Fruit fly (Drosophila melanogaster) whole organism, wandering third instar larva: ENCODE data around the gene CG43333.

ENCODE experiments used
- Abd-B ChIP-seq: fragments of >200 bp; optimal IDR thresholded peaks from 2 replicates; lab custom pipeline; 2017; ENCODE audit warnings: missing biosample characterization, missing genetic modification characterization
- Hr78 ChIP-seq: fragments of >200 bp; optimal IDR thresholded peaks from 2 replicates; lab custom pipeline; 2017; ENCODE audit warnings: missing biosample characterization, missing genetic modification characterization
- Myc ChIP-seq: fragments of >200 bp; optimal IDR thresholded peaks from 2 replicates; lab custom pipeline; 2017
- OdsH ChIP-seq: fragments of 200-800 bp; sonication (Bioruptor generic); optimal IDR thresholded peaks from 2 replicates; lab custom pipeline; 2016; ENCODE audit warnings: missing biosample characterization, mild to moderate bottlenecking, missing genetic modification characterization
- Rel ChIP-seq, 2 experiments: fragments of 200-800 bp; sonication (Bioruptor generic) in 1 of 2; optimal IDR thresholded peaks; 2 replicates in 1 of 2; 3 replicates in 1 of 2; lab custom pipeline; 2016 to 2019; ENCODE audit warnings: mild to moderate bottlenecking in 2 of 2, missing biosample characterization in 2 of 2, missing genetic modification characterization in 2 of 2, moderate library complexity in 1 of 2
- br ChIP-seq: fragments of 200-800 bp; sonication (Bioruptor generic); optimal IDR thresholded peaks from 2 replicates; lab custom pipeline; 2016; ENCODE audit warnings: missing biosample characterization, missing genetic modification characterization
- fru ChIP-seq: fragments of 200-800 bp; sonication (Bioruptor generic); optimal IDR thresholded peaks from 3 replicates; lab custom pipeline; 2016; ENCODE audit warnings: missing biosample characterization, mild to moderate bottlenecking, missing genetic modification characterization
- jim ChIP-seq: fragments of 175-275, 200-325 bp; sonication (Bioruptor generic); optimal IDR thresholded peaks from 2 replicates; lab custom pipeline; 2016; ENCODE audit warnings: missing biosample characterization, mild to moderate bottlenecking, missing genetic modification characterization
- pan ChIP-seq: fragments of >200 bp; optimal IDR thresholded peaks from 2 replicates; lab custom pipeline; 2017
- rgr ChIP-seq: fragments of 200-800 bp; sonication (Bioruptor generic); optimal IDR thresholded peaks from 3 replicates; lab custom pipeline; 2016; ENCODE audit warnings: missing biosample characterization, mild to moderate bottlenecking, missing genetic modification characterization
- tai ChIP-seq: sonication (Bioruptor generic); optimal IDR thresholded peaks from 2 replicates; lab custom pipeline; 2016; ENCODE audit warnings: missing biosample characterization, missing genetic modification characterization
- woc ChIP-seq: sonication (Bioruptor generic); optimal IDR thresholded peaks from 2 replicates; lab custom pipeline; 2016; ENCODE audit warnings: missing biosample characterization, mild to moderate bottlenecking, missing genetic modification characterization

dm6 chr2L:14142842-14143241 is 37.6 kb downstream of the CG43333 start:
- TF ChIP-seq Myc (lab: Kevin White, UChicago), result no peak
- no peak for TF ChIP-seq OdsH (GFP tag; lab: Kevin White, UChicago)
- TF ChIP-seq woc (GFP tag; lab: Kevin White, UChicago), result no peak
- TF ChIP-seq pan (lab: Kevin White, UChicago), result no peak
- TF ChIP-seq fru (GFP tag; lab: Kevin White, UChicago), result no peak
- TF ChIP-seq br (GFP tag; lab: Kevin White, UChicago), result no peak
- TF ChIP-seq tai (GFP tag; lab: Kevin White, UChicago), result no peak
- no peak for TF ChIP-seq Hr78 (GFP tag; lab: Kevin White, UChicago)
- TF ChIP-seq Abd-B (GFP tag; lab: Kevin White, UChicago), result no peak
- TF ChIP-seq Rel (GFP tag; optimal IDR thresholded peaks at IDR 0.05; lab: Kevin White, UChicago), result no peak
- no peak for TF ChIP-seq Rel (tag; optimal IDR thresholded peaks at IDR 0.05; lab: Kevin White, UChicago)
- no peak for TF ChIP-seq jim (GFP tag; lab: Kevin White, UChicago)
- TF ChIP-seq rgr (GFP tag; lab: Kevin White, UChicago), result no peak
